Worm (Caenorhabditis elegans) whole organism, L1 larva: ENCODE results near the gene rho-1.
A peak's percentile ranks its signal among the peaks of the same experiment; 100 is the strongest.

Experiments used
- C34B4.2 ChIP-seq: sonication (generic microtip); optimal IDR thresholded peaks from 2 replicates; lab custom pipeline; 2017; ENCODE audit warnings: mild to moderate bottlenecking, missing genetic modification characterization, missing compliant biosample characterization
- Y116A8C.19 ChIP-seq: sonication (generic microtip); optimal IDR thresholded peaks from 2 replicates; lab custom pipeline; 2016; ENCODE audit warnings: missing compliant biosample characterization, missing genetic modification characterization, borderline replicate concordance
- aha-1 ChIP-seq: fragments of 150-350 bp; optimal IDR thresholded peaks from 2 replicates; lab custom pipeline; 2014; ENCODE audit warnings: missing biosample characterization, missing genetic modification characterization
- alr-1 ChIP-seq: fragments of 200-800 bp; sonication (Bioruptor generic); optimal IDR thresholded peaks from 2 replicates; lab custom pipeline; 2018; ENCODE audit warnings: borderline replicate concordance, mild to moderate bottlenecking, missing genetic modification characterization, missing compliant biosample characterization
- aly-2 ChIP-seq: fragments of 150-350 bp; optimal IDR thresholded peaks from 2 replicates; lab custom pipeline; 2014; ENCODE audit warnings: missing biosample characterization, missing genetic modification characterization
- ceh-8 ChIP-seq: fragments of 200-800 bp; sonication (Bioruptor generic); optimal IDR thresholded peaks from 2 replicates; lab custom pipeline; 2018; ENCODE audit warnings: mild to moderate bottlenecking, missing genetic modification characterization, moderate library complexity, missing compliant biosample characterization
- ceh-82 ChIP-seq, 3 experiments: fragments of 150-350 bp in 1 of 3; sonication (generic microtip) in 2 of 3; optimal IDR thresholded peaks; 2 replicates each; lab custom pipeline; 2014 to 2017; ENCODE audit warnings: missing biosample characterization in 3 of 3, missing genetic modification characterization in 3 of 3
- ceh-88 ChIP-seq: fragments of 200-800 bp; sonication (Bioruptor generic); IDR thresholded peaks from 2 replicates; pipeline ENCODE4 v1.3.6; 2022; ENCODE audit warnings: missing genetic modification characterization, missing compliant biosample characterization
- ceh-90 ChIP-seq: sonication (generic microtip); optimal IDR thresholded peaks from 2 replicates; lab custom pipeline; 2016; ENCODE audit warnings: missing genetic modification characterization, missing compliant biosample characterization
- ces-1 ChIP-seq: fragments of 150-350 bp; optimal IDR thresholded peaks from 2 replicates; lab custom pipeline; 2014; ENCODE audit warnings: missing biosample characterization, missing genetic modification reagents, missing genetic modification characterization
- dsc-1 ChIP-seq: sonication (generic microtip); optimal IDR thresholded peaks from 2 replicates; lab custom pipeline; 2016; ENCODE audit warnings: mild to moderate bottlenecking, missing genetic modification characterization, missing compliant biosample characterization
- efl-1 ChIP-seq, 4 experiments: fragments of 150-350 bp; optimal IDR thresholded peaks in 3 of 4; peaks in 1 of 4; 1 replicate in 1 of 4; 2 replicates in 3 of 4; lab custom pipeline; 2014; ENCODE audit warnings: missing biosample characterization in 2 of 4, missing genetic modification characterization in 2 of 4, missing genetic modification reagents in 2 of 4
- efl-3 ChIP-seq: fragments of 200-800 bp; sonication (Bioruptor generic); optimal IDR thresholded peaks from 2 replicates; lab custom pipeline; 2018; ENCODE audit warnings: mild to moderate bottlenecking, missing genetic modification characterization, missing compliant biosample characterization
- egl-27 ChIP-seq, 2 experiments: fragments of 150-350 bp in 1 of 2; sonication (generic microtip); optimal IDR thresholded peaks; 3 replicates each; lab custom pipeline; 2017 to 2018; ENCODE audit warnings: missing biosample characterization in 2 of 2, missing genetic modification characterization in 2 of 2, missing genetic modification reagents in 2 of 2
- elt-2 ChIP-seq: sonication (generic microtip); optimal IDR thresholded peaks from 2 replicates; lab custom pipeline; 2016; ENCODE audit warnings: missing genetic modification characterization, mild to moderate bottlenecking, inconsistent platforms, missing compliant biosample characterization, missing genetic modification reagents
- ets-5 ChIP-seq: fragments of 200-800 bp; sonication (Bioruptor generic); IDR thresholded peaks from 2 replicates; pipeline ENCODE4 v1.3.6; 2022; ENCODE audit warnings: missing genetic modification characterization, missing compliant biosample characterization
- fkh-10 ChIP-seq: sonication (generic microtip); optimal IDR thresholded peaks from 2 replicates; lab custom pipeline; 2017; ENCODE audit warnings: missing biosample characterization, missing genetic modification reagents, missing genetic modification characterization
- fkh-8 ChIP-seq: sonication (generic microtip); optimal IDR thresholded peaks from 2 replicates; lab custom pipeline; 2016; ENCODE audit warnings: mild to moderate bottlenecking, missing genetic modification characterization, missing compliant biosample characterization
- fos-1 ChIP-seq: fragments of 150-350 bp; optimal IDR thresholded peaks from 2 replicates; lab custom pipeline; 2014; ENCODE audit warnings: missing biosample characterization, missing genetic modification characterization
- hlh-17 ChIP-seq: fragments of 200-800 bp; sonication (Bioruptor generic); optimal IDR thresholded peaks from 2 replicates; lab custom pipeline; 2018; ENCODE audit warnings: missing genetic modification characterization, mild to moderate bottlenecking, missing compliant biosample characterization, moderate library complexity, borderline replicate concordance
- irx-1 ChIP-seq: sonication (generic microtip); optimal IDR thresholded peaks from 2 replicates; lab custom pipeline; 2016; ENCODE audit warnings: missing genetic modification characterization, missing compliant biosample characterization
- isw-1 ChIP-seq: fragments of 200-800 bp; sonication (Bioruptor generic); IDR thresholded peaks from 2 replicates; pipeline ENCODE4 v1.3.6; 2022; ENCODE audit warnings: missing genetic modification characterization, missing compliant biosample characterization
- jun-1 ChIP-seq: fragments of 150-350 bp; optimal IDR thresholded peaks from 2 replicates; lab custom pipeline; 2014; ENCODE audit warnings: missing biosample characterization, missing genetic modification reagents, missing genetic modification characterization
- lin-14 ChIP-seq: fragments of 200-800 bp; sonication (Bioruptor generic); optimal IDR thresholded peaks from 2 replicates; lab custom pipeline; 2018; ENCODE audit warnings: mild to moderate bottlenecking, missing genetic modification characterization, moderate library complexity, missing compliant biosample characterization
- lin-15B ChIP-seq: fragments of 150-350 bp; sonication (generic microtip); optimal IDR thresholded peaks from 3 replicates; lab custom pipeline; 2014; ENCODE audit warnings: missing biosample characterization, missing genetic modification characterization
- lin-35 ChIP-seq, 2 experiments: fragments of 150-350 bp; optimal IDR thresholded peaks; 2 replicates each; lab custom pipeline; 2014; ENCODE audit warnings: missing biosample characterization in 2 of 2, missing genetic modification characterization in 2 of 2, missing genetic modification reagents in 2 of 2
- lsy-2 ChIP-seq, 2 experiments: fragments of 150-350 bp; optimal IDR thresholded peaks; 2 replicates each; lab custom pipeline; 2014; ENCODE audit warnings: missing biosample characterization in 2 of 2, missing genetic modification characterization in 2 of 2
- mef-2 ChIP-seq: fragments of 150-350 bp; optimal IDR thresholded peaks from 2 replicates; lab custom pipeline; 2014; ENCODE audit warnings: missing biosample characterization, missing genetic modification characterization
- nhr-12 ChIP-seq: sonication (generic microtip); optimal IDR thresholded peaks from 2 replicates; lab custom pipeline; 2017; ENCODE audit warnings: missing biosample characterization, missing genetic modification characterization
- nhr-19 ChIP-seq: fragments of 200-800 bp; sonication (Bioruptor generic); conservative IDR thresholded peaks from 2 replicates; pipeline ENCODE4 v1.3.6; 2022; ENCODE audit warnings: missing genetic modification characterization, missing compliant biosample characterization
- nhr-237 ChIP-seq: fragments of 150-350 bp; optimal IDR thresholded peaks from 2 replicates; lab custom pipeline; 2014; ENCODE audit warnings: missing biosample characterization, missing genetic modification characterization
- nhr-28 ChIP-seq: fragments of 150-350 bp; optimal IDR thresholded peaks from 2 replicates; lab custom pipeline; 2014; ENCODE audit warnings: missing biosample characterization, missing genetic modification characterization
- nhr-47 ChIP-seq: sonication (generic microtip); optimal IDR thresholded peaks from 2 replicates; lab custom pipeline; 2016; ENCODE audit warnings: mild to moderate bottlenecking, missing genetic modification characterization, moderate library complexity, missing compliant biosample characterization
- nhr-71 ChIP-seq: sonication (generic microtip); optimal IDR thresholded peaks from 2 replicates; lab custom pipeline; 2016; ENCODE audit warnings: mild to moderate bottlenecking, missing genetic modification characterization, moderate library complexity, missing compliant biosample characterization
- nhr-77 ChIP-seq: fragments of 150-350 bp; optimal IDR thresholded peaks from 2 replicates; lab custom pipeline; 2014; ENCODE audit warnings: missing biosample characterization, missing genetic modification characterization
- nhr-85 ChIP-seq: sonication (generic microtip); peaks from one replicate; lab custom pipeline; 2016; ENCODE audit warnings: missing genetic modification characterization, inconsistent platforms, missing compliant biosample characterization
- pag-3 ChIP-seq: sonication (generic microtip); optimal IDR thresholded peaks from 2 replicates; lab custom pipeline; 2017; ENCODE audit warnings: missing genetic modification characterization, mild to moderate bottlenecking, missing compliant biosample characterization, antibody characterized with exemption, borderline replicate concordance; ENCODE audit not compliant: insufficient read depth
- rnt-1 ChIP-seq: sonication (generic microtip); optimal IDR thresholded peaks from 2 replicates; lab custom pipeline; 2016; ENCODE audit warnings: mild to moderate bottlenecking, missing genetic modification characterization, moderate library complexity, missing compliant biosample characterization
- skn-1 ChIP-seq: fragments of 150-350 bp; optimal IDR thresholded peaks from 2 replicates; lab custom pipeline; 2014; ENCODE audit warnings: missing biosample characterization, missing genetic modification characterization
- snu-23 ChIP-seq: sonication (generic microtip); optimal IDR thresholded peaks from 2 replicates; lab custom pipeline; 2016; ENCODE audit warnings: missing genetic modification characterization, missing compliant biosample characterization
- swsn-7 ChIP-seq: sonication (generic microtip); optimal IDR thresholded peaks from 2 replicates; lab custom pipeline; 2016; ENCODE audit warnings: missing genetic modification characterization, missing compliant biosample characterization
- unc-30 ChIP-seq: sonication (generic microtip); optimal IDR thresholded peaks from 2 replicates; lab custom pipeline; 2017; ENCODE audit warnings: missing biosample characterization, missing genetic modification characterization
- unc-62 ChIP-seq: fragments of 150-350 bp; optimal IDR thresholded peaks from 2 replicates; lab custom pipeline; 2014; ENCODE audit warnings: missing biosample characterization, missing genetic modification reagents, missing genetic modification characterization
- vab-15 ChIP-seq: sonication (generic microtip); optimal IDR thresholded peaks from 2 replicates; lab custom pipeline; 2017; ENCODE audit warnings: missing genotype, mild to moderate bottlenecking, missing genetic modification characterization, missing compliant biosample characterization
- ztf-4 ChIP-seq: fragments of 150-350 bp; optimal IDR thresholded peaks from 2 replicates; lab custom pipeline; 2014; ENCODE audit warnings: missing biosample characterization, missing genetic modification characterization

rho-1 gene

DNA sequence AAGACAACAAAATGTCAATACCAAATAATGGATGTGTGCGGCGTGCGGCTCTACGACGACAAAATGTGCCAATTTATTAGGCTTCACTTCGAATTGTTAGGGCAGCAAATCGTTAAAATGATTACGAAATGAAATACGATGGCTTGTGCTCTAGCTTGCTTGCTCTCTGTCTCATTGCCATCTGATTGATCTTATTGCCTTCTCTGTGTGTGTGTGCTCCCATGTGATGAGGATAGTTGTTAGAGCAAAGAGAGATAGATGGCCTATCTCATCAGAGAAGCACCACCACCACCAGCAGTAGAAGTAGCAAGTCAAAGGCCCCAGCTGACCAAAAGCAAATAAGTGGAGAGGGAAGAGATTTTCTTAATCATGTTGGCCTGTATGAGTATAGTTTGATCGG, 7.7 kb upstream of the rho-1 start:
- TF ChIP-seq snu-23 (GFP tag; lab: Kevin White, UChicago), result peak; percentile 19
- TF ChIP-seq ets-5 (GFP tag; lab: Robert Waterston, UW), result no peak
- TF ChIP-seq efl-3 (GFP tag; lab: Kevin White, UChicago), result no peak
- no peak for TF ChIP-seq ceh-90 (tag; lab: Kevin White, UChicago)
- no peak for TF ChIP-seq pag-3 (tag; lab: Kevin White, UChicago)
- TF ChIP-seq ceh-88, result no peak
- no peak for TF ChIP-seq irx-1 (tag; lab: Kevin White, UChicago)
- peak; percentile 45 for TF ChIP-seq nhr-71 (tag; lab: Kevin White, UChicago)
- TF ChIP-seq nhr-47 (tag; lab: Kevin White, UChicago), result no peak
- no peak for TF ChIP-seq ztf-4 (tag; lab: Kevin White, UChicago)
- TF ChIP-seq efl-1 (optimal IDR thresholded peaks at IDR 0.05; lab: Kevin White, UChicago), result no peak
- TF ChIP-seq efl-1 (GFP tag; optimal IDR thresholded peaks at IDR 0.05 in 1 of 2; lab: Kevin White, UChicago), result peak in 1 of 2 experiments; percentile 89
- peak; percentile 68 for TF ChIP-seq dsc-1 (tag; lab: Kevin White, UChicago)
- TF ChIP-seq nhr-237 (tag; lab: Kevin White, UChicago), result no peak
- no peak for TF ChIP-seq hlh-17
- TF ChIP-seq rnt-1 (tag; lab: Kevin White, UChicago), result peak; percentile 34
- peak in 1 of 3 experiments; percentile 9 for TF ChIP-seq ceh-82 (tag; optimal IDR thresholded peaks at IDR 0.05; lab: Kevin White, UChicago)
- TF ChIP-seq alr-1 (tag; lab: Kevin White, UChicago), result no peak
- TF ChIP-seq nhr-85 (tag; lab: Kevin White, UChicago), result peak; percentile 44
- TF ChIP-seq elt-2 (tag; lab: Kevin White, UChicago), result no peak
- TF ChIP-seq nhr-12 (tag; lab: Kevin White, UChicago), result no peak
- TF ChIP-seq egl-27 (tag; optimal IDR thresholded peaks at IDR 0.05; lab: Kevin White, UChicago), result no peak
- TF ChIP-seq lin-35 (GFP tag; optimal IDR thresholded peaks at IDR 0.05; lab: Kevin White, UChicago), result no peak
- TF ChIP-seq swsn-7, result no peak
- no peak for TF ChIP-seq nhr-77 (tag; lab: Kevin White, UChicago)
- TF ChIP-seq lin-14 (GFP tag; lab: Kevin White, UChicago), result peak; percentile 58
- TF ChIP-seq unc-30 (tag; lab: Kevin White, UChicago), result no peak
- no peak for TF ChIP-seq ces-1 (GFP tag; lab: Kevin White, UChicago)
- TF ChIP-seq skn-1, result peak; percentile 38

DNA sequence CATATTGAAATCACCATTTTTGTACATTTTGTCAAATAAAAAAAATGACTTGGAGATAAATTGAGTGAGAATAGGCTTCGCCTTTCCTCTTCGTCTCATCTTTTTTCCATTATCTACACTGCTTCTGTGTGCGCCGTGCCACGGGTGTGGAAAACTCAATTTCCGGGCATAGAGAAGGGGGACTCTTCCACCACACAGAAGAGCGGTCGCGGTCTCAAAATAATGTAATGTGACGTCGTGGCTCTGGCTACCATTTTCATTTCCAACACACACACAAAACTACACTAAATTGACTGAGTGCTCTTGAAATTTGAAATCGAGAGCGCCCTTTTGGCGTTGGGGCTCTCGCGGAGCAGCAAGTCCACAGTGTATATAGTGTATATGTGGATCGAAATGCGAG, 5.2 kb upstream of the rho-1 start:
- TF ChIP-seq nhr-85 (tag; lab: Kevin White, UChicago) (peak; percentile 41), efl-1 (optimal IDR thresholded peaks at IDR 0.05; lab: Kevin White, UChicago) (no peak), efl-1 (GFP tag; optimal IDR thresholded peaks at IDR 0.05 in 1 of 2; lab: Kevin White, UChicago) (peak in 1 of 2 experiments; percentile 30), fkh-10 (peak; percentile 42), nhr-237 (tag; lab: Kevin White, UChicago) (no peak), lin-14 (GFP tag; lab: Kevin White, UChicago) (peak; percentile 65), lsy-2 (tag; optimal IDR thresholded peaks at IDR 0.05; lab: Kevin White, UChicago) (no peak), dsc-1 (tag; lab: Kevin White, UChicago) (peak; percentile 5), vab-15 (no peak)

DNA sequence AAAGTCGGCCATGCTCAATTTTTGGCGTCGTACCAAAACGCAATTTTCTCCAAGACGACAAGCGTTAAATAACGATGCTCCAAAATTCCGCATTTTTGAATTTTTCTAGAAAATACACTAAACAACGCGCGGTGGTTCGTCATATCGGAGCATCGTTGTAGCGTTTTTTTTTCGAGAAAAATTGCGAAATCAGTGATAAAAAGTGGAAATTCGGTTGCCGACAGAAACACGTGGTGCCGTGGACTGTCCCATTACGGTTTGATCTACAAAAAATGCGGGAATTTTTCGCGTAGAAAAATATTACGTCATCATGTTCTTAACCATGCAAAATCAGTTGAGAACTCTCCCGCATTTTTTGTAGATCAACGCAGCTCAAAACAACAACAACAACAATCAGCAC, 4.1 kb upstream of the rho-1 start:
- TF ChIP-seq fkh-8, result no peak
- no peak for TF ChIP-seq lin-15B (tag; lab: Kevin White, UChicago)
- TF ChIP-seq mef-2 (tag; lab: Kevin White, UChicago), result no peak
- no peak for TF ChIP-seq lin-35 (GFP tag; optimal IDR thresholded peaks at IDR 0.05; lab: Kevin White, UChicago)

DNA sequence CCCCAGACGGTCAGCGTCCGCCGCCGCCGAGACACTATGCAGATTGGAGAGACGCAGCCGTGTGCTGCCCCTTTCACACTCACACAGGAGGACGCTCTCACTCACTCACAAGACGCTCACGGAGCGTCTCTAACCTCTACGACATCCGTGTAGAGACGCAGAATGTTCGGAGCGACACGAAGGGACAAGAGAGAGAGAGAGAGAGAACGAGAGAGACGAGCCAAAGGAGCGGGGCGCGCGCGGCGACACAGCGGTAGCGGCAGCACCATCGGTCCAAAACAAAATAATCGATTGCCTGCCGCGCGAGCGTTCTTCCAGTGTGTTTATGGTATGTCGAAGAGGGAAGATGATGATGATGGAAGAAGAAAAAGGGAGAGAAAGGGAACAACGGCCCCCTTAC, 3.5 kb upstream of the rho-1 start:
- TF ChIP-seq ceh-8 (GFP tag; lab: Kevin White, UChicago), result peak; percentile 58
- TF ChIP-seq nhr-19 (GFP tag; lab: Robert Waterston, UW), result peak; percentile 74
- TF ChIP-seq rnt-1 (tag; lab: Kevin White, UChicago), result peak; percentile 91
- peak in 1 of 2 experiments; percentile 14 for TF ChIP-seq egl-27 (tag; optimal IDR thresholded peaks at IDR 0.05; lab: Kevin White, UChicago)
- TF ChIP-seq aha-1 (tag; lab: Kevin White, UChicago), result peak; percentile 41
- peak; percentile 61 for TF ChIP-seq isw-1
- no peak for TF ChIP-seq unc-62 (GFP tag; lab: Kevin White, UChicago)
- TF ChIP-seq elt-2 (tag; lab: Kevin White, UChicago), result peak; percentile 47
- no peak for TF ChIP-seq Y116A8C.19
- peak; percentile 60 for TF ChIP-seq mef-2 (tag; lab: Kevin White, UChicago)
- TF ChIP-seq C34B4.2 (tag; lab: Kevin White, UChicago), result no peak
- no peak for TF ChIP-seq ceh-90 (tag; lab: Kevin White, UChicago)
- peak; percentile 90 for TF ChIP-seq fos-1 (tag; lab: Kevin White, UChicago)
- no peak for TF ChIP-seq aly-2 (tag; lab: Kevin White, UChicago)
- peak; percentile 71 to 94 (median 85) for TF ChIP-seq ceh-82 (tag; optimal IDR thresholded peaks at IDR 0.05; lab: Kevin White, UChicago)
- TF ChIP-seq nhr-47 (tag; lab: Kevin White, UChicago), result peak; percentile 87
- TF ChIP-seq jun-1 (tag; lab: Kevin White, UChicago), result peak; percentile 88
- TF ChIP-seq nhr-28 (tag; lab: Kevin White, UChicago), result no peak
- TF ChIP-seq nhr-237 (tag; lab: Kevin White, UChicago), result peak; percentile 37
- TF ChIP-seq ztf-4 (tag; lab: Kevin White, UChicago), result peak; percentile 48
